Fruit fly (Drosophila melanogaster) whole organism, embryonic: ENCODE data around the gene mag.

Experiments
- Abd-B ChIP-seq: fragments of 200-800 bp; sonication (Bioruptor generic); optimal IDR thresholded peaks from 2 replicates; lab custom pipeline; 2018; ENCODE audit warnings: missing biosample characterization, mild to moderate bottlenecking, missing genetic modification characterization, moderate library complexity
- Asciz ChIP-seq: fragments of 200-800 bp; sonication (Bioruptor generic); optimal IDR thresholded peaks from 2 replicates; lab custom pipeline; 2017; ENCODE audit warnings: missing biosample characterization, mild to moderate bottlenecking, missing genetic modification characterization, missing genetic modification reagents
- BEAF-32 ChIP-seq: fragments of 200-800 bp; sonication (Bioruptor generic); optimal IDR thresholded peaks from 3 replicates; lab custom pipeline; 2017; ENCODE audit warnings: missing biosample characterization, missing genetic modification characterization, mild to moderate bottlenecking, moderate library complexity, missing genetic modification reagents
- CG10147 ChIP-seq: fragments of 200-800 bp; sonication (Bioruptor generic); optimal IDR thresholded peaks from 2 replicates; lab custom pipeline; 2019; ENCODE audit warnings: missing biosample characterization, mild to moderate bottlenecking, missing genetic modification characterization, moderate library complexity
- CG1024 ChIP-seq: fragments of 200-800 bp; sonication (Bioruptor generic); IDR thresholded peaks from 2 replicates; pipeline ENCODE4 v1.3.6; 2022; ENCODE audit warnings: missing biosample characterization, missing genetic modification characterization
- CG10979 ChIP-seq: fragments of 200-800 bp; sonication (Bioruptor generic); optimal IDR thresholded peaks from 2 replicates; lab custom pipeline; 2018; ENCODE audit warnings: missing biosample characterization, mild to moderate bottlenecking, missing genetic modification characterization, moderate library complexity
- CG11560 ChIP-seq: fragments of 200-800 bp; sonication (Bioruptor generic); IDR thresholded peaks from 3 replicates; pipeline ENCODE4 v1.3.6; 2022; ENCODE audit warnings: missing biosample characterization, missing genetic modification characterization
- CG11696 ChIP-seq: fragments of 200-800 bp; sonication (Bioruptor generic); IDR thresholded peaks from 2 replicates; pipeline ENCODE4 v1.3.6; 2022; ENCODE audit warnings: missing biosample characterization, missing genetic modification characterization
- CG12071 ChIP-seq: fragments of 200-800 bp; sonication (Bioruptor generic); optimal IDR thresholded peaks from 3 replicates; lab custom pipeline; 2018; ENCODE audit warnings: missing biosample characterization, mild to moderate bottlenecking, missing genetic modification characterization
- CG13424 ChIP-seq: fragments of 200-800 bp; sonication (Bioruptor generic); optimal IDR thresholded peaks from 2 replicates; lab custom pipeline; 2019; ENCODE audit warnings: missing biosample characterization, mild to moderate bottlenecking, missing genetic modification characterization, moderate library complexity
- CG13775 ChIP-seq: fragments of 200-800 bp; sonication (Bioruptor generic); optimal IDR thresholded peaks from 3 replicates; lab custom pipeline; 2017; ENCODE audit warnings: missing biosample characterization, mild to moderate bottlenecking, missing genetic modification characterization
- CG15269 ChIP-seq: fragments of 200-800 bp; sonication (Bioruptor generic); optimal IDR thresholded peaks from 2 replicates; lab custom pipeline; 2018; ENCODE audit warnings: missing biosample characterization, mild to moderate bottlenecking, missing genetic modification characterization, moderate library complexity
- CG15514 ChIP-seq: fragments of 200-800 bp; sonication (Bioruptor generic); optimal IDR thresholded peaks from 3 replicates; lab custom pipeline; 2017; ENCODE audit warnings: missing biosample characterization, missing genetic modification characterization, mild to moderate bottlenecking, moderate library complexity, missing genetic modification reagents
- CG15601 ChIP-seq: fragments of 200-800 bp; sonication (Bioruptor generic); optimal IDR thresholded peaks from 3 replicates; lab custom pipeline; 2019; ENCODE audit warnings: missing biosample characterization, mild to moderate bottlenecking, missing genetic modification characterization, moderate library complexity
- CG15696 ChIP-seq: fragments of 200-800 bp; sonication (Bioruptor generic); optimal IDR thresholded peaks from 2 replicates; lab custom pipeline; 2019; ENCODE audit warnings: missing biosample characterization, mild to moderate bottlenecking, missing genetic modification characterization, moderate library complexity
- CG16813 ChIP-seq: fragments of 200-800 bp; sonication (Bioruptor generic); IDR thresholded peaks from 3 replicates; pipeline ENCODE4 v1.3.6; 2022; ENCODE audit warnings: missing biosample characterization, missing genetic modification characterization; ENCODE audit not compliant: partially characterized antibody
- CG17361 ChIP-seq: fragments of 200-800 bp; sonication (Bioruptor generic); IDR thresholded peaks from 3 replicates; pipeline ENCODE4 v1.3.6; 2022; ENCODE audit warnings: missing biosample characterization, missing genetic modification characterization
- CG18619 ChIP-seq: fragments of 200-800 bp; sonication (Bioruptor generic); optimal IDR thresholded peaks from 3 replicates; lab custom pipeline; 2017; ENCODE audit warnings: missing biosample characterization, mild to moderate bottlenecking, missing genetic modification characterization
- CG2678 ChIP-seq: fragments of 200-800 bp; sonication (Bioruptor generic); optimal IDR thresholded peaks from 3 replicates; lab custom pipeline; 2019; ENCODE audit warnings: missing biosample characterization, mild to moderate bottlenecking, missing genetic modification characterization, moderate library complexity
- CG3065 ChIP-seq: fragments of 200-800 bp; sonication (Bioruptor generic); optimal IDR thresholded peaks from 2 replicates; lab custom pipeline; 2016; ENCODE audit warnings: missing biosample characterization, missing genetic modification characterization
- CG32767 ChIP-seq: fragments of 200-800 bp; sonication (Bioruptor generic); IDR thresholded peaks from 2 replicates; pipeline ENCODE4 v1.3.6; 2022; ENCODE audit warnings: missing biosample characterization, missing genetic modification characterization
- CG3281 ChIP-seq: fragments of 200-800 bp; sonication (Bioruptor generic); optimal IDR thresholded peaks from 3 replicates; lab custom pipeline; 2017; ENCODE audit warnings: missing biosample characterization, mild to moderate bottlenecking, missing genetic modification characterization
- CG43689 ChIP-seq: fragments of 200-800 bp; sonication (Bioruptor generic); IDR thresholded peaks from 2 replicates; pipeline ENCODE4 v1.3.6; 2022; ENCODE audit warnings: missing biosample characterization, missing genetic modification characterization
- CG7839 ChIP-seq: fragments of 200-800 bp; sonication (Bioruptor generic); optimal IDR thresholded peaks from 3 replicates; lab custom pipeline; 2018; ENCODE audit warnings: missing biosample characterization, mild to moderate bottlenecking, missing genetic modification characterization, moderate library complexity
- CG8388 ChIP-seq: fragments of 200-800 bp; sonication (Bioruptor generic); optimal IDR thresholded peaks from 2 replicates; lab custom pipeline; 2019; ENCODE audit warnings: missing biosample characterization, mild to moderate bottlenecking, missing genetic modification characterization, moderate library complexity
- CG9932 ChIP-seq: fragments of 200-800 bp; sonication (Bioruptor generic); IDR thresholded peaks from 2 replicates; pipeline ENCODE4 v1.3.6; 2022; ENCODE audit warnings: missing biosample characterization, missing genetic modification characterization
- D ChIP-seq, 2 experiments: fragments of 200-800 bp in 1 of 2; fragments of >200 bp in 1 of 2; sonication (Bioruptor generic) in 1 of 2; optimal IDR thresholded peaks; 2 replicates in 1 of 2; 3 replicates in 1 of 2; lab custom pipeline; 2017; ENCODE audit warnings: mild to moderate bottlenecking in 1 of 2, missing biosample characterization in 1 of 2, missing genetic modification characterization in 1 of 2, missing genetic modification reagents in 1 of 2
- H15 ChIP-seq: fragments of 200-800 bp; sonication (Bioruptor generic); IDR thresholded peaks from 3 replicates; pipeline ENCODE4 v1.3.6; 2022; ENCODE audit warnings: missing biosample characterization, missing genetic modification characterization
- Hr51 ChIP-seq, 2 experiments: fragments of 200-800 bp; sonication (Bioruptor generic); optimal IDR thresholded peaks; 2 replicates in 1 of 2; 3 replicates in 1 of 2; lab custom pipeline; 2016 to 2018; ENCODE audit warnings: missing biosample characterization in 2 of 2, missing genetic modification characterization in 2 of 2, mild to moderate bottlenecking in 1 of 2, moderate library complexity in 1 of 2
- Jarid2 ChIP-seq: fragments of 200-800 bp; sonication (Bioruptor generic); optimal IDR thresholded peaks from 3 replicates; lab custom pipeline; 2017; ENCODE audit warnings: mild to moderate bottlenecking, missing biosample characterization, missing genetic modification reagents, missing genetic modification characterization
- Lim3 ChIP-seq: fragments of 200-800 bp; sonication (Bioruptor generic); IDR thresholded peaks from 2 replicates; pipeline ENCODE4 v1.3.6; 2022; ENCODE audit warnings: missing biosample characterization, missing genetic modification characterization
- Mad ChIP-seq: fragments of 200-800 bp; sonication (Bioruptor generic); optimal IDR thresholded peaks from 2 replicates; lab custom pipeline; 2016; ENCODE audit warnings: missing biosample characterization, missing genetic modification characterization
- Med ChIP-seq: fragments of 200-800 bp; sonication (Bioruptor generic); peaks from one replicate; lab custom pipeline; 2016; ENCODE audit warnings: missing biosample characterization, missing genetic modification characterization, mild to moderate bottlenecking, inconsistent platforms, moderate library complexity
- NfI ChIP-seq: fragments of 200-800 bp; sonication (Bioruptor generic); optimal IDR thresholded peaks from 3 replicates; lab custom pipeline; 2018; ENCODE audit warnings: missing biosample characterization, mild to moderate bottlenecking, missing genetic modification characterization, moderate library complexity
- Sox100B ChIP-seq: fragments of 200-800 bp; sonication (Bioruptor generic); optimal IDR thresholded peaks from 3 replicates; lab custom pipeline; 2018; ENCODE audit warnings: missing biosample characterization, mild to moderate bottlenecking, missing genetic modification characterization
- Trl ChIP-seq, 3 experiments: fragments of >200 bp in 2 of 3; fragments of 200-800 bp in 1 of 3; sonication (Bioruptor generic) in 1 of 3; optimal IDR thresholded peaks; 2 replicates in 1 of 3; 3 replicates in 2 of 3; lab custom pipeline; 2016 to 2017; ENCODE audit warnings: missing biosample characterization in 1 of 3, missing genetic modification characterization in 1 of 3
- ac ChIP-seq: fragments of 200-800 bp; sonication (Bioruptor generic); optimal IDR thresholded peaks from 3 replicates; lab custom pipeline; 2017; ENCODE audit warnings: missing biosample characterization, mild to moderate bottlenecking, missing genetic modification characterization
- bowl ChIP-seq: fragments of 200-800 bp; sonication (Bioruptor generic); IDR thresholded peaks from 2 replicates; pipeline ENCODE4 v1.3.6; 2022; ENCODE audit warnings: missing biosample characterization, missing genetic modification characterization
- cas ChIP-seq: fragments of 200-800 bp; sonication (Bioruptor generic); IDR thresholded peaks from 2 replicates; pipeline ENCODE4 v1.3.6; 2022; ENCODE audit warnings: missing biosample characterization, missing genetic modification characterization
- ci ChIP-seq: fragments of 200-800 bp; sonication (Bioruptor generic); IDR thresholded peaks from 3 replicates; pipeline ENCODE4 v1.3.6; 2022; ENCODE audit warnings: missing biosample characterization, missing genetic modification characterization
- emc ChIP-seq: fragments of 200-800 bp; sonication (Bioruptor generic); optimal IDR thresholded peaks from 2 replicates; lab custom pipeline; 2016; ENCODE audit warnings: missing biosample characterization, missing genetic modification characterization
- jumu ChIP-seq: fragments of 200-800 bp; sonication (Bioruptor generic); optimal IDR thresholded peaks from 3 replicates; lab custom pipeline; 2016; ENCODE audit warnings: missing biosample characterization, missing genetic modification characterization
- mirr ChIP-seq: fragments of 200-800 bp; sonication (Bioruptor generic); optimal IDR thresholded peaks from 3 replicates; lab custom pipeline; 2018; ENCODE audit warnings: missing biosample characterization, mild to moderate bottlenecking, missing genetic modification characterization
- pho ChIP-seq: fragments of 200-800 bp; sonication (Bioruptor generic); optimal IDR thresholded peaks from 2 replicates; lab custom pipeline; 2016; ENCODE audit warnings: missing biosample characterization, missing genetic modification characterization
- slbo ChIP-seq: fragments of 200-800 bp; sonication (Bioruptor generic); IDR thresholded peaks from 2 replicates; pipeline ENCODE4 v1.3.6; 2022; ENCODE audit warnings: missing biosample characterization, missing genetic modification characterization
- so ChIP-seq: fragments of 200-800 bp; sonication (Bioruptor generic); IDR thresholded peaks from 3 replicates; pipeline ENCODE4 v1.3.6; 2022; ENCODE audit warnings: missing biosample characterization, missing genetic modification characterization
- tgo ChIP-seq: fragments of 200-800 bp; sonication (Bioruptor generic); IDR thresholded peaks from 3 replicates; pipeline ENCODE4 v1.3.6; 2022; ENCODE audit warnings: missing biosample characterization, missing genetic modification characterization
- tin ChIP-seq: fragments of 200-800 bp; sonication (Bioruptor generic); optimal IDR thresholded peaks from 3 replicates; lab custom pipeline; 2016; ENCODE audit warnings: missing biosample characterization, missing genetic modification characterization
- z ChIP-seq: fragments of 200-800 bp; sonication (Bioruptor generic); IDR thresholded peaks from 3 replicates; pipeline ENCODE4 v1.3.6; 2022; ENCODE audit warnings: missing biosample characterization, missing genetic modification characterization
- zfh1 ChIP-seq: fragments of 200-800 bp; sonication (Bioruptor generic); IDR thresholded peaks from 3 replicates; pipeline ENCODE4 v1.3.6; 2022; ENCODE audit warnings: missing biosample characterization, missing genetic modification characterization

mag gene

dm6 chr3L:20447957-20448356, 12.5 kb upstream of the mag start (continued):
- peak; percentile 70 for TF ChIP-seq CG15696 (tag; lab: Kevin White, UChicago)
- peak; percentile 0 for TF ChIP-seq Jarid2
- peak; percentile 67 for TF ChIP-seq CG12071
- peak; percentile 50 for TF ChIP-seq ac
- TF ChIP-seq BEAF-32 = no peak
- peak; percentile 62 for TF ChIP-seq CG10147
- no peak for TF ChIP-seq CG8388 (GFP tag; lab: Kevin White, UChicago)
- TF ChIP-seq CG9932 (GFP tag; lab: Robert Waterston, UW) = no peak
- peak; percentile 80 for TF ChIP-seq CG3281 (GFP tag; lab: Kevin White, UChicago)
- no peak for TF ChIP-seq Abd-B (GFP tag; lab: Kevin White, UChicago)
- no peak for TF ChIP-seq CG16813
- TF ChIP-seq CG15514 (GFP tag; lab: Kevin White, UChicago) = peak; percentile 61
- TF ChIP-seq CG7839 = peak; percentile 2
- no peak for TF ChIP-seq CG1024 (GFP tag; lab: Robert Waterston, UW)
- peak; percentile 54 for TF ChIP-seq Sox100B
- TF ChIP-seq H15 (GFP tag; lab: Robert Waterston, UW) = no peak
- no peak for TF ChIP-seq pho (GFP tag; lab: Kevin White, UChicago)
- no peak for TF ChIP-seq CG17361 (GFP tag; lab: Robert Waterston, UW)
- TF ChIP-seq z (GFP tag; lab: Robert Waterston, UW) = no peak
- TF ChIP-seq tin (GFP tag; lab: Kevin White, UChicago) = no peak
- no peak for TF ChIP-seq Mad (GFP tag; lab: Kevin White, UChicago)
- no peak for TF ChIP-seq Lim3
- TF ChIP-seq bowl (GFP tag; lab: Robert Waterston, UW) = no peak
- TF ChIP-seq slbo (GFP tag; lab: Robert Waterston, UW) = no peak
- TF ChIP-seq Asciz = peak; percentile 47
- peak; percentile 20 for TF ChIP-seq mirr (GFP tag; lab: Kevin White, UChicago)
- TF ChIP-seq emc = no peak
- TF ChIP-seq CG11560 (tag; lab: Robert Waterston, UW) = no peak
- no peak for TF ChIP-seq CG13775
- no peak for TF ChIP-seq tgo
- TF ChIP-seq Trl (optimal IDR thresholded peaks at IDR 0.05; lab: Kevin White, UChicago) = no peak
- no peak for TF ChIP-seq Trl (GFP tag; optimal IDR thresholded peaks at IDR 0.05; lab: Kevin White, UChicago)
- TF ChIP-seq CG3065 (GFP tag; lab: Kevin White, UChicago) = no peak
- no peak for TF ChIP-seq CG32767 (GFP tag; lab: Robert Waterston, UW)
- TF ChIP-seq ci (GFP tag; lab: Robert Waterston, UW) = 0 out of 3 replicates have a peak, but pooled peaks have one; percentile 32
- TF ChIP-seq Med = peak; percentile 77
- peak; percentile 45 for TF ChIP-seq NfI (GFP tag; lab: Kevin White, UChicago)
- peak in 1 of 2 experiments; percentile 5 for TF ChIP-seq Hr51 (GFP tag; optimal IDR thresholded peaks at IDR 0.05; lab: Kevin White, UChicago)
- peak; percentile 66 for TF ChIP-seq CG2678 (tag; lab: Kevin White, UChicago)
- no peak for TF ChIP-seq CG10979
- no peak for TF ChIP-seq CG43689 (GFP tag; lab: Robert Waterston, UW)
- no peak for TF ChIP-seq jumu (GFP tag; lab: Kevin White, UChicago)
- TF ChIP-seq D (optimal IDR thresholded peaks at IDR 0.05; lab: Kevin White, UChicago) = no peak
- no peak for TF ChIP-seq D (GFP tag; optimal IDR thresholded peaks at IDR 0.05; lab: Kevin White, UChicago)
- TF ChIP-seq so (GFP tag; lab: Robert Waterston, UW) = peak; percentile 12; the same call in 1 of the 3 replicates
- TF ChIP-seq CG18619 (GFP tag; lab: Kevin White, UChicago) = peak; percentile 19
- TF ChIP-seq CG15269 (tag; lab: Kevin White, UChicago) = peak; percentile 24
- TF ChIP-seq zfh1 (GFP tag; lab: Robert Waterston, UW) = no peak
- TF ChIP-seq cas = no peak
- no peak for TF ChIP-seq CG11696 (GFP tag; lab: Robert Waterston, UW)
- TF ChIP-seq CG15601 (tag; lab: Kevin White, UChicago) = peak; percentile 37
- peak; percentile 27 for TF ChIP-seq CG13424
